Fruit fly (Drosophila melanogaster) whole organism, wandering third instar larva: ENCODE data around the gene CG13405.

Experiments
- Abd-B ChIP-seq: fragments of >200 bp; optimal IDR thresholded peaks from 2 replicates; lab custom pipeline; 2017; ENCODE audit warnings: missing biosample characterization, missing genetic modification characterization
- CG32264 ChIP-seq: fragments of 200-800 bp; sonication (Bioruptor generic); optimal IDR thresholded peaks from 2 replicates; lab custom pipeline; 2016; ENCODE audit warnings: missing biosample characterization, missing genetic modification characterization
- CG9705 ChIP-seq: fragments of 200-800 bp; sonication (Bioruptor generic); optimal IDR thresholded peaks from 2 replicates; lab custom pipeline; 2018; ENCODE audit warnings: missing biosample characterization, mild to moderate bottlenecking, missing genetic modification characterization
- Dfd ChIP-seq: fragments of >200 bp; optimal IDR thresholded peaks from 2 replicates; lab custom pipeline; 2017; ENCODE audit warnings: missing biosample characterization, missing genetic modification characterization
- Dif ChIP-seq: fragments of 200-275, 200-300 bp; sonication (Bioruptor generic); optimal IDR thresholded peaks from 2 replicates; lab custom pipeline; 2018; ENCODE audit warnings: missing biosample characterization, missing genetic modification characterization; ENCODE audit not compliant: partially characterized antibody
- HLH106 ChIP-seq: fragments of 200-800 bp; optimal IDR thresholded peaks from 3 replicates; lab custom pipeline; 2019; ENCODE audit warnings: missing biosample characterization, mild to moderate bottlenecking, missing genetic modification characterization, moderate library complexity
- Hnf4 ChIP-seq: fragments of 200-800 bp; sonication (Bioruptor generic); optimal IDR thresholded peaks from 2 replicates; lab custom pipeline; 2016; ENCODE audit warnings: missing biosample characterization, mild to moderate bottlenecking, missing genetic modification characterization
- Hr78 ChIP-seq: fragments of >200 bp; optimal IDR thresholded peaks from 2 replicates; lab custom pipeline; 2017; ENCODE audit warnings: missing biosample characterization, missing genetic modification characterization
- Hr83 ChIP-seq: fragments of 200-300 bp; sonication (Bioruptor generic); optimal IDR thresholded peaks from 2 replicates; lab custom pipeline; 2016; ENCODE audit warnings: missing biosample characterization, mild to moderate bottlenecking, missing genetic modification characterization, moderate library complexity; ENCODE audit not compliant: poor library complexity, severe bottlenecking
- Jra ChIP-seq: sonication (Bioruptor generic); optimal IDR thresholded peaks from 2 replicates; lab custom pipeline; 2016; ENCODE audit warnings: missing biosample characterization, missing genetic modification characterization
- Mio ChIP-seq: sonication (Bioruptor generic); optimal IDR thresholded peaks from 2 replicates; lab custom pipeline; 2016; ENCODE audit warnings: missing biosample characterization, missing genetic modification characterization
- Myc ChIP-seq: fragments of >200 bp; optimal IDR thresholded peaks from 2 replicates; lab custom pipeline; 2017
- N ChIP-seq: fragments of >200 bp; optimal IDR thresholded peaks from 2 replicates; lab custom pipeline; 2018; ENCODE audit warnings: missing biosample characterization, missing external identifiers, missing genetic modification characterization
- OdsH ChIP-seq: fragments of 200-800 bp; sonication (Bioruptor generic); optimal IDR thresholded peaks from 2 replicates; lab custom pipeline; 2016; ENCODE audit warnings: missing biosample characterization, mild to moderate bottlenecking, missing genetic modification characterization
- Rel ChIP-seq, 2 experiments: fragments of 200-800 bp; sonication (Bioruptor generic) in 1 of 2; optimal IDR thresholded peaks; 2 replicates in 1 of 2; 3 replicates in 1 of 2; lab custom pipeline; 2016 to 2019; ENCODE audit warnings: mild to moderate bottlenecking in 2 of 2, missing biosample characterization in 2 of 2, missing genetic modification characterization in 2 of 2, moderate library complexity in 1 of 2
- Sp1 ChIP-seq: fragments of 200-800 bp; sonication (Bioruptor generic); optimal IDR thresholded peaks from 3 replicates; lab custom pipeline; 2019; ENCODE audit warnings: missing biosample characterization, mild to moderate bottlenecking, missing genetic modification characterization, moderate library complexity
- Vsx2 ChIP-seq: fragments of 200-300, 225-300 bp; sonication (Bioruptor generic); optimal IDR thresholded peaks from 2 replicates; lab custom pipeline; 2018; ENCODE audit warnings: missing biosample characterization, missing genetic modification characterization; ENCODE audit not compliant: partially characterized antibody
- br ChIP-seq: fragments of 200-800 bp; sonication (Bioruptor generic); optimal IDR thresholded peaks from 2 replicates; lab custom pipeline; 2016; ENCODE audit warnings: missing biosample characterization, missing genetic modification characterization
- brk ChIP-seq: fragments of 200-800 bp; sonication (Bioruptor generic); optimal IDR thresholded peaks from 2 replicates; lab custom pipeline; 2016; ENCODE audit warnings: missing biosample characterization, mild to moderate bottlenecking, missing genetic modification characterization
- dmrt93B ChIP-seq: fragments of 200-800 bp; sonication (Bioruptor generic); optimal IDR thresholded peaks from 2 replicates; lab custom pipeline; 2018; ENCODE audit warnings: missing biosample characterization, mild to moderate bottlenecking, missing genetic modification characterization
- ey ChIP-seq: fragments of 200-800 bp; sonication (Bioruptor generic); optimal IDR thresholded peaks from 2 replicates; lab custom pipeline; 2016; ENCODE audit warnings: missing biosample characterization, missing genetic modification characterization
- foxo ChIP-seq, 2 experiments: fragments of 200-800 bp; sonication (Bioruptor generic); optimal IDR thresholded peaks; 2 replicates in 1 of 2; 3 replicates in 1 of 2; lab custom pipeline; 2016 to 2017; ENCODE audit warnings: missing biosample characterization in 2 of 2, missing genetic modification characterization in 2 of 2
- fru ChIP-seq: fragments of 200-800 bp; sonication (Bioruptor generic); optimal IDR thresholded peaks from 3 replicates; lab custom pipeline; 2016; ENCODE audit warnings: missing biosample characterization, mild to moderate bottlenecking, missing genetic modification characterization
- h ChIP-seq: fragments of 200-800 bp; sonication (Bioruptor generic); optimal IDR thresholded peaks from 3 replicates; lab custom pipeline; 2016; ENCODE audit warnings: missing biosample characterization, mild to moderate bottlenecking, missing genetic modification characterization
- jim ChIP-seq: fragments of 175-275, 200-325 bp; sonication (Bioruptor generic); optimal IDR thresholded peaks from 2 replicates; lab custom pipeline; 2016; ENCODE audit warnings: missing biosample characterization, mild to moderate bottlenecking, missing genetic modification characterization
- lola ChIP-seq: fragments of >200 bp; optimal IDR thresholded peaks from 2 replicates; lab custom pipeline; 2017; ENCODE audit warnings: missing biosample characterization, missing genetic modification characterization
- pan ChIP-seq: fragments of >200 bp; optimal IDR thresholded peaks from 2 replicates; lab custom pipeline; 2017
- psq ChIP-seq: fragments of 200-800 bp; sonication (Bioruptor generic); optimal IDR thresholded peaks from 3 replicates; lab custom pipeline; 2017; ENCODE audit warnings: missing biosample characterization, mild to moderate bottlenecking, missing genetic modification characterization, moderate library complexity
- rgr ChIP-seq: fragments of 200-800 bp; sonication (Bioruptor generic); optimal IDR thresholded peaks from 3 replicates; lab custom pipeline; 2016; ENCODE audit warnings: missing biosample characterization, mild to moderate bottlenecking, missing genetic modification characterization
- sv ChIP-seq: fragments of 200-800 bp; sonication (Bioruptor generic); optimal IDR thresholded peaks from 3 replicates; lab custom pipeline; 2016; ENCODE audit warnings: missing biosample characterization, missing genetic modification characterization
- usp ChIP-seq: fragments of >200 bp; optimal IDR thresholded peaks from 2 replicates; lab custom pipeline; 2017; ENCODE audit warnings: missing biosample characterization, missing genetic modification characterization
- woc ChIP-seq: sonication (Bioruptor generic); optimal IDR thresholded peaks from 2 replicates; lab custom pipeline; 2016; ENCODE audit warnings: missing biosample characterization, mild to moderate bottlenecking, missing genetic modification characterization

The CG13405 gene

dm6 chr3L:66063-66462 lies 9.1 kb downstream of the CG13405 start, which contains the start of gene Lsp1gamma:
Lsp1gamma (plus strand) TSS chr3L:66430.
- TF ChIP-seq fru (GFP tag; lab: Kevin White, UChicago), result peak; percentile 20
- no peak for TF ChIP-seq Rel (GFP tag; optimal IDR thresholded peaks at IDR 0.05; lab: Kevin White, UChicago)
- peak; percentile 24 for TF ChIP-seq Rel (tag; optimal IDR thresholded peaks at IDR 0.05; lab: Kevin White, UChicago)
- no peak for TF ChIP-seq Jra (GFP tag; lab: Kevin White, UChicago)
- TF ChIP-seq lola (GFP tag; lab: Kevin White, UChicago), result no peak
- TF ChIP-seq Abd-B (GFP tag; lab: Kevin White, UChicago), result no peak
- TF ChIP-seq brk (GFP tag; lab: Kevin White, UChicago), result no peak

- TF ChIP-seq OdsH (GFP tag; lab: Kevin White, UChicago) (no peak), h (GFP tag; lab: Kevin White, UChicago) (no peak), dmrt93B (GFP tag; lab: Kevin White, UChicago) (no peak), CG9705 (no peak), ey (GFP tag; lab: Kevin White, UChicago) (no peak), Rel (GFP tag; optimal IDR thresholded peaks at IDR 0.05; lab: Kevin White, UChicago) (no peak), Rel (tag; optimal IDR thresholded peaks at IDR 0.05; lab: Kevin White, UChicago) (no peak), Dfd (GFP tag; lab: Kevin White, UChicago) (no peak), br (GFP tag; lab: Kevin White, UChicago) (no peak), Sp1 (GFP tag; lab: Kevin White, UChicago) (no peak), Hr83 (no peak), usp (GFP tag; lab: Kevin White, UChicago) (no peak)
Measured at dm6 chr3L:60491-60890, 14.6 kb downstream of the CG13405 start.

dm6 chr3L:60050-60449 lies 15.1 kb downstream of the CG13405 start:
- no peak for TF ChIP-seq ey (GFP tag; lab: Kevin White, UChicago)
- no peak for TF ChIP-seq N (GFP tag; lab: Kevin White, UChicago)
- no peak for TF ChIP-seq Hr83
- peak; percentile 14 for TF ChIP-seq h (GFP tag; lab: Kevin White, UChicago)
- no peak for TF ChIP-seq Jra (GFP tag; lab: Kevin White, UChicago)
- no peak for TF ChIP-seq foxo (GFP tag; optimal IDR thresholded peaks at IDR 0.05; lab: Kevin White, UChicago)
- no peak for TF ChIP-seq woc (GFP tag; lab: Kevin White, UChicago)
- no peak for TF ChIP-seq Mio (GFP tag; lab: Kevin White, UChicago)
- TF ChIP-seq OdsH (GFP tag; lab: Kevin White, UChicago), result no peak
- TF ChIP-seq Myc (lab: Kevin White, UChicago), result no peak
- TF ChIP-seq brk (GFP tag; lab: Kevin White, UChicago), result peak; percentile 1
- TF ChIP-seq Hnf4, result no peak
- TF ChIP-seq pan (lab: Kevin White, UChicago), result no peak
- TF ChIP-seq Abd-B (GFP tag; lab: Kevin White, UChicago), result no peak
- no peak for TF ChIP-seq CG32264 (GFP tag; lab: Kevin White, UChicago)
- TF ChIP-seq CG9705, result no peak
- TF ChIP-seq, all 38 proteins: peak for 2

- TF ChIP-seq sv (GFP tag; lab: Kevin White, UChicago) (no peak), rgr (GFP tag; lab: Kevin White, UChicago) (peak; percentile 1), Hnf4 (no peak), psq (GFP tag; lab: Kevin White, UChicago) (no peak)
Measured at dm6 chr3L:57638-58037, 17.5 kb downstream of the CG13405 start.

- no peak for TF ChIP-seq pan (lab: Kevin White, UChicago)
- TF ChIP-seq jim (GFP tag; lab: Kevin White, UChicago), result no peak
- TF ChIP-seq Jra (GFP tag; lab: Kevin White, UChicago), result no peak
- TF ChIP-seq Abd-B (GFP tag; lab: Kevin White, UChicago), result no peak
- TF ChIP-seq Vsx2 (GFP tag; lab: Kevin White, UChicago), result no peak
- no peak for TF ChIP-seq Myc (lab: Kevin White, UChicago)
- TF ChIP-seq N (GFP tag; lab: Kevin White, UChicago), result no peak
- TF ChIP-seq Hr78 (GFP tag; lab: Kevin White, UChicago), result no peak
- no peak for TF ChIP-seq psq (GFP tag; lab: Kevin White, UChicago)
- TF ChIP-seq CG9705, result no peak
- TF ChIP-seq HLH106 (tag; lab: Kevin White, UChicago), result no peak
- TF ChIP-seq usp (GFP tag; lab: Kevin White, UChicago), result no peak
- TF ChIP-seq OdsH (GFP tag; lab: Kevin White, UChicago), result no peak
- TF ChIP-seq Hnf4, result no peak
- TF ChIP-seq lola (GFP tag; lab: Kevin White, UChicago), result no peak
- TF ChIP-seq brk (GFP tag; lab: Kevin White, UChicago), result no peak
- TF ChIP-seq ey (GFP tag; lab: Kevin White, UChicago), result no peak
- no peak for TF ChIP-seq Dif (GFP tag; lab: Kevin White, UChicago)
- no peak for TF ChIP-seq Rel (GFP tag; optimal IDR thresholded peaks at IDR 0.05; lab: Kevin White, UChicago)
- no peak for TF ChIP-seq Rel (tag; optimal IDR thresholded peaks at IDR 0.05; lab: Kevin White, UChicago)
- TF ChIP-seq Mio (GFP tag; lab: Kevin White, UChicago), result no peak
Measured at dm6 chr3L:56532-56931, 18.6 kb downstream of the CG13405 start.
